Worm (Caenorhabditis elegans) whole organism, L1 larva: ENCODE data around the gene grl-15.

Source experiments
- C34B4.2 ChIP-seq: sonication (generic microtip); optimal IDR thresholded peaks from 2 replicates; lab custom pipeline; 2017; ENCODE audit warnings: mild to moderate bottlenecking, missing genetic modification characterization, missing compliant biosample characterization
- Y116A8C.19 ChIP-seq: sonication (generic microtip); optimal IDR thresholded peaks from 2 replicates; lab custom pipeline; 2016; ENCODE audit warnings: missing compliant biosample characterization, missing genetic modification characterization, borderline replicate concordance
- alr-1 ChIP-seq: fragments of 200-800 bp; sonication (Bioruptor generic); optimal IDR thresholded peaks from 2 replicates; lab custom pipeline; 2018; ENCODE audit warnings: borderline replicate concordance, mild to moderate bottlenecking, missing genetic modification characterization, missing compliant biosample characterization
- aly-2 ChIP-seq: fragments of 150-350 bp; optimal IDR thresholded peaks from 2 replicates; lab custom pipeline; 2014; ENCODE audit warnings: missing biosample characterization, missing genetic modification characterization
- blmp-1 ChIP-seq: fragments of 150-350 bp; optimal IDR thresholded peaks from 2 replicates; lab custom pipeline; 2014; ENCODE audit warnings: missing biosample characterization, missing genetic modification characterization
- ceh-8 ChIP-seq: fragments of 200-800 bp; sonication (Bioruptor generic); optimal IDR thresholded peaks from 2 replicates; lab custom pipeline; 2018; ENCODE audit warnings: mild to moderate bottlenecking, missing genetic modification characterization, moderate library complexity, missing compliant biosample characterization
- dsc-1 ChIP-seq: sonication (generic microtip); optimal IDR thresholded peaks from 2 replicates; lab custom pipeline; 2016; ENCODE audit warnings: mild to moderate bottlenecking, missing genetic modification characterization, missing compliant biosample characterization
- efl-1 ChIP-seq, 4 experiments: fragments of 150-350 bp; optimal IDR thresholded peaks in 3 of 4; peaks in 1 of 4; 1 replicate in 1 of 4; 2 replicates in 3 of 4; lab custom pipeline; 2014; ENCODE audit warnings: missing biosample characterization in 2 of 4, missing genetic modification characterization in 2 of 4, missing genetic modification reagents in 2 of 4
- egl-13 ChIP-seq: sonication (generic microtip); optimal IDR thresholded peaks from 2 replicates; lab custom pipeline; 2016; ENCODE audit warnings: missing genotype, missing genetic modification reagents, missing genetic modification characterization, missing compliant biosample characterization
- elt-2 ChIP-seq: sonication (generic microtip); optimal IDR thresholded peaks from 2 replicates; lab custom pipeline; 2016; ENCODE audit warnings: missing genetic modification characterization, mild to moderate bottlenecking, inconsistent platforms, missing compliant biosample characterization, missing genetic modification reagents
- ets-5 ChIP-seq: fragments of 200-800 bp; sonication (Bioruptor generic); IDR thresholded peaks from 2 replicates; pipeline ENCODE4 v1.3.6; 2022; ENCODE audit warnings: missing genetic modification characterization, missing compliant biosample characterization
- fkh-4 ChIP-seq: sonication (generic microtip); optimal IDR thresholded peaks from 2 replicates; lab custom pipeline; 2016; ENCODE audit warnings: missing compliant biosample characterization, missing genetic modification characterization, borderline replicate concordance
- hpl-2 ChIP-seq: fragments of 150-350 bp; optimal IDR thresholded peaks from 2 replicates; lab custom pipeline; 2014; ENCODE audit warnings: missing biosample characterization, missing genetic modification reagents, missing genetic modification characterization
- irx-1 ChIP-seq: sonication (generic microtip); optimal IDR thresholded peaks from 2 replicates; lab custom pipeline; 2016; ENCODE audit warnings: missing genetic modification characterization, missing compliant biosample characterization
- isw-1 ChIP-seq: fragments of 200-800 bp; sonication (Bioruptor generic); IDR thresholded peaks from 2 replicates; pipeline ENCODE4 v1.3.6; 2022; ENCODE audit warnings: missing genetic modification characterization, missing compliant biosample characterization
- lin-39 ChIP-seq: fragments of 150-350 bp; optimal IDR thresholded peaks from 2 replicates; lab custom pipeline; 2014; ENCODE audit warnings: missing biosample characterization, missing genetic modification reagents, missing genetic modification characterization
- lsy-2 ChIP-seq, 2 experiments: fragments of 150-350 bp; optimal IDR thresholded peaks; 2 replicates each; lab custom pipeline; 2014; ENCODE audit warnings: missing biosample characterization in 2 of 2, missing genetic modification characterization in 2 of 2
- mdl-1 ChIP-seq, 2 experiments: fragments of 150-350 bp; optimal IDR thresholded peaks; 2 replicates each; lab custom pipeline; 2014 to 2017; ENCODE audit warnings: missing biosample characterization in 2 of 2, missing genetic modification characterization in 2 of 2, inconsistent platforms in 1 of 2
- mep-1 ChIP-seq: fragments of 150-350 bp; optimal IDR thresholded peaks from 2 replicates; lab custom pipeline; 2014; ENCODE audit warnings: missing biosample characterization, missing genetic modification characterization
- nhr-12 ChIP-seq: sonication (generic microtip); optimal IDR thresholded peaks from 2 replicates; lab custom pipeline; 2017; ENCODE audit warnings: missing biosample characterization, missing genetic modification characterization
- nhr-237 ChIP-seq: fragments of 150-350 bp; optimal IDR thresholded peaks from 2 replicates; lab custom pipeline; 2014; ENCODE audit warnings: missing biosample characterization, missing genetic modification characterization
- nhr-28 ChIP-seq: fragments of 150-350 bp; optimal IDR thresholded peaks from 2 replicates; lab custom pipeline; 2014; ENCODE audit warnings: missing biosample characterization, missing genetic modification characterization
- nhr-47 ChIP-seq: sonication (generic microtip); optimal IDR thresholded peaks from 2 replicates; lab custom pipeline; 2016; ENCODE audit warnings: mild to moderate bottlenecking, missing genetic modification characterization, moderate library complexity, missing compliant biosample characterization
- nhr-77 ChIP-seq: fragments of 150-350 bp; optimal IDR thresholded peaks from 2 replicates; lab custom pipeline; 2014; ENCODE audit warnings: missing biosample characterization, missing genetic modification characterization
- nhr-84 ChIP-seq: sonication (generic microtip); optimal IDR thresholded peaks from 2 replicates; lab custom pipeline; 2017; ENCODE audit warnings: missing biosample characterization, missing genetic modification characterization
- pax-3 ChIP-seq: fragments of 200-800 bp; sonication (Bioruptor generic); optimal IDR thresholded peaks from 2 replicates; lab custom pipeline; 2018; ENCODE audit warnings: mild to moderate bottlenecking, missing genetic modification characterization, moderate library complexity, missing compliant biosample characterization
- pqm-1 ChIP-seq: sonication (generic microtip); optimal IDR thresholded peaks from 3 replicates; lab custom pipeline; 2017; ENCODE audit warnings: missing biosample characterization, missing genetic modification characterization
- skn-1 ChIP-seq: fragments of 150-350 bp; optimal IDR thresholded peaks from 2 replicates; lab custom pipeline; 2014; ENCODE audit warnings: missing biosample characterization, missing genetic modification characterization
- snpc-4 ChIP-seq: fragments of 150-350 bp; optimal IDR thresholded peaks from 2 replicates; lab custom pipeline; 2014; ENCODE audit warnings: missing biosample characterization, missing genetic modification characterization
- sox-4 ChIP-seq: sonication (generic microtip); optimal IDR thresholded peaks from 2 replicates; lab custom pipeline; 2016; ENCODE audit warnings: missing genetic modification characterization, missing compliant biosample characterization
- sptf-1 ChIP-seq: fragments of 150-350 bp; optimal IDR thresholded peaks from 2 replicates; lab custom pipeline; 2014; ENCODE audit warnings: missing biosample characterization, missing genetic modification characterization
- tbx-2 ChIP-seq: sonication (generic microtip); optimal IDR thresholded peaks from 2 replicates; lab custom pipeline; 2016; ENCODE audit warnings: missing genetic modification characterization, missing compliant biosample characterization
- unc-30 ChIP-seq: sonication (generic microtip); optimal IDR thresholded peaks from 2 replicates; lab custom pipeline; 2017; ENCODE audit warnings: missing biosample characterization, missing genetic modification characterization
- unc-62 ChIP-seq: fragments of 150-350 bp; optimal IDR thresholded peaks from 2 replicates; lab custom pipeline; 2014; ENCODE audit warnings: missing biosample characterization, missing genetic modification reagents, missing genetic modification characterization
- unc-86 ChIP-seq: sonication (generic microtip); optimal IDR thresholded peaks from 2 replicates; lab custom pipeline; 2016; ENCODE audit warnings: missing genetic modification characterization, missing compliant biosample characterization
- zag-1 ChIP-seq: fragments of 150-350 bp; optimal IDR thresholded peaks from 2 replicates; lab custom pipeline; 2014; ENCODE audit warnings: missing biosample characterization, missing genetic modification characterization
- ztf-4 ChIP-seq: fragments of 150-350 bp; optimal IDR thresholded peaks from 2 replicates; lab custom pipeline; 2014; ENCODE audit warnings: missing biosample characterization, missing genetic modification characterization

Gene grl-15

ce11 chrIII:12195991-12196390 is 39.8 kb downstream of the grl-15 start:
- no peak for TF ChIP-seq unc-30 (tag; lab: Kevin White, UChicago)
- no peak for TF ChIP-seq nhr-28
- no peak for TF ChIP-seq ets-5 (GFP tag; lab: Robert Waterston, UW)
- no peak for TF ChIP-seq lin-39 (tag; lab: Kevin White, UChicago)
- TF ChIP-seq alr-1 (tag; lab: Kevin White, UChicago) = no peak
- no peak for TF ChIP-seq blmp-1 (tag; lab: Kevin White, UChicago)
- no peak for TF ChIP-seq C34B4.2 (tag; lab: Kevin White, UChicago)
- TF ChIP-seq pax-3 (tag; lab: Kevin White, UChicago) = no peak
- no peak for TF ChIP-seq sox-4 (tag; lab: Kevin White, UChicago)
- TF ChIP-seq egl-13 = no peak
- TF ChIP-seq nhr-47 (tag; lab: Kevin White, UChicago) = no peak
- no peak for TF ChIP-seq sptf-1
- no peak for TF ChIP-seq nhr-84 (tag; lab: Kevin White, UChicago)
- no peak for TF ChIP-seq isw-1 (GFP tag; lab: Robert Waterston, UW)
- TF ChIP-seq mep-1 (tag; lab: Kevin White, UChicago) = no peak
- TF ChIP-seq mdl-1 (tag; optimal IDR thresholded peaks at IDR 0.05; lab: Kevin White, UChicago) = no peak
- no peak for TF ChIP-seq snpc-4 (tag; lab: Kevin White, UChicago)
- no peak for TF ChIP-seq elt-2 (tag; lab: Kevin White, UChicago)

- TF ChIP-seq hpl-2 (GFP tag; lab: Kevin White, UChicago) = no peak
- TF ChIP-seq zag-1 (tag; lab: Kevin White, UChicago) = no peak
- TF ChIP-seq nhr-12 (tag; lab: Kevin White, UChicago) = no peak
- no peak for TF ChIP-seq unc-62 (GFP tag; lab: Kevin White, UChicago)
- no peak for TF ChIP-seq pqm-1
- TF ChIP-seq dsc-1 (tag; lab: Kevin White, UChicago) = no peak
- no peak for TF ChIP-seq nhr-237 (tag; lab: Kevin White, UChicago)
- TF ChIP-seq sox-4 (tag; lab: Kevin White, UChicago) = no peak
Observed at ce11 chrIII:12194190-12194589, 41.6 kb downstream of the grl-15 start, which contains the start of gene Y75B8A.44. Y75B8A.44 (plus strand) TSS chrIII:12194490.

ce11 chrIII:12188236-12188635 is 47.6 kb downstream of the grl-15 start:
- TF ChIP-seq sox-4 (tag; lab: Kevin White, UChicago) (no peak), efl-1 (optimal IDR thresholded peaks at IDR 0.05; lab: Kevin White, UChicago) (no peak), efl-1 (GFP tag; optimal IDR thresholded peaks at IDR 0.05 in 1 of 2; lab: Kevin White, UChicago) (peak in 1 of 2 experiments; percentile 62), elt-2 (tag; lab: Kevin White, UChicago) (peak; percentile 3)

ce11 chrIII:12186111-12186510 is 49.7 kb downstream of the grl-15 start, which contains the start of gene lury-1:
lury-1 (plus strand) TSS chrIII:12186411.
- TF ChIP-seq zag-1 (tag; lab: Kevin White, UChicago) = no peak
- TF ChIP-seq lsy-2 (tag; optimal IDR thresholded peaks at IDR 0.05; lab: Kevin White, UChicago) = no peak
- TF ChIP-seq blmp-1 (tag; lab: Kevin White, UChicago) = no peak
- TF ChIP-seq unc-86 (tag; lab: Kevin White, UChicago) = no peak
- TF ChIP-seq nhr-77 = no peak
- TF ChIP-seq ztf-4 (tag; lab: Kevin White, UChicago) = no peak
- no peak for TF ChIP-seq tbx-2 (tag; lab: Kevin White, UChicago)
- TF ChIP-seq skn-1 (tag; lab: Kevin White, UChicago) = no peak
- TF ChIP-seq pqm-1 = no peak
- TF ChIP-seq aly-2 = no peak

- TF ChIP-seq irx-1 (tag; lab: Kevin White, UChicago) (no peak), tbx-2 (tag; lab: Kevin White, UChicago) (no peak), Y116A8C.19 (tag; lab: Kevin White, UChicago) (no peak), fkh-4 (tag; lab: Kevin White, UChicago) (no peak), nhr-84 (tag; lab: Kevin White, UChicago) (no peak), nhr-12 (tag; lab: Kevin White, UChicago) (no peak), hpl-2 (GFP tag; lab: Kevin White, UChicago) (no peak), ceh-8 (no peak), elt-2 (tag; lab: Kevin White, UChicago) (no peak)
Observed at ce11 chrIII:12182919-12183318, 52.9 kb downstream of the grl-15 start, which contains the start of gene Y75B8A.10. Y75B8A.10 (minus strand) TSS chrIII:12183019.
